Worm (Caenorhabditis elegans) whole organism, late embryonic: Measurements from ENCODE around the gene scl-11.
A peak's percentile ranks its signal among the peaks of the same experiment; 100 is the strongest.

Source experiments
- C38D4.7 ChIP-seq: fragments of 200-800 bp; sonication (Bioruptor generic); optimal IDR thresholded peaks from 2 replicates; lab custom pipeline; 2018; ENCODE audit warnings: mild to moderate bottlenecking, missing genetic modification characterization, moderate library complexity, missing compliant biosample characterization
- F13H6.1 ChIP-seq: sonication (generic microtip); optimal IDR thresholded peaks from 2 replicates; lab custom pipeline; 2016; ENCODE audit warnings: missing genetic modification characterization, missing compliant biosample characterization
- K02D7.2 ChIP-seq: sonication (generic microtip); optimal IDR thresholded peaks from 2 replicates; lab custom pipeline; 2017; ENCODE audit warnings: mild to moderate bottlenecking, missing genetic modification characterization, missing compliant biosample characterization
- K09A11.1 ChIP-seq: sonication (generic microtip); optimal IDR thresholded peaks from 2 replicates; lab custom pipeline; 2017; ENCODE audit warnings: antibody characterized with exemption, mild to moderate bottlenecking, missing genetic modification characterization, missing compliant biosample characterization; ENCODE audit not compliant: insufficient read depth
- ama-1 ChIP-seq: fragments of 150-350 bp; optimal IDR thresholded peaks from 2 replicates; lab custom pipeline; 2014
- ceh-14 ChIP-seq: sonication (generic microtip); optimal IDR thresholded peaks from 2 replicates; lab custom pipeline; 2016; ENCODE audit warnings: missing genotype, missing genetic modification characterization, missing compliant biosample characterization
- ceh-18 ChIP-seq: sonication (generic microtip); optimal IDR thresholded peaks from 2 replicates; lab custom pipeline; 2016; ENCODE audit warnings: missing genetic modification characterization, missing compliant biosample characterization
- ceh-19 ChIP-seq: fragments of 200-800 bp; sonication (Bioruptor generic); optimal IDR thresholded peaks from 2 replicates; lab custom pipeline; 2018; ENCODE audit warnings: mild to moderate bottlenecking, missing genetic modification characterization, missing compliant biosample characterization
- ceh-2 ChIP-seq: sonication (generic microtip); optimal IDR thresholded peaks from 2 replicates; lab custom pipeline; 2016; ENCODE audit warnings: missing genotype, missing genetic modification characterization, missing compliant biosample characterization
- ceh-31 ChIP-seq: sonication (generic microtip); optimal IDR thresholded peaks from 2 replicates; lab custom pipeline; 2016; ENCODE audit warnings: missing genetic modification characterization, missing compliant biosample characterization
- ceh-34 ChIP-seq: sonication (generic microtip); optimal IDR thresholded peaks from 2 replicates; lab custom pipeline; 2016; ENCODE audit warnings: mild to moderate bottlenecking, missing genetic modification characterization, missing compliant biosample characterization
- ceh-6 ChIP-seq: fragments of 200-800 bp; sonication (Bioruptor generic); optimal IDR thresholded peaks from 2 replicates; lab custom pipeline; 2018; ENCODE audit warnings: mild to moderate bottlenecking, missing genetic modification characterization, missing compliant biosample characterization
- ceh-9 ChIP-seq: sonication (generic microtip); optimal IDR thresholded peaks from 2 replicates; lab custom pipeline; 2016; ENCODE audit warnings: mild to moderate bottlenecking, missing genetic modification characterization, inconsistent platforms, missing compliant biosample characterization
- dmd-4 ChIP-seq: sonication (generic microtip); optimal IDR thresholded peaks from 2 replicates; lab custom pipeline; 2016; ENCODE audit warnings: borderline replicate concordance, missing genetic modification characterization, missing compliant biosample characterization
- dve-1 ChIP-seq: sonication (generic microtip); optimal IDR thresholded peaks from 2 replicates; lab custom pipeline; 2017; ENCODE audit warnings: antibody characterized with exemption, mild to moderate bottlenecking, missing genetic modification characterization, missing compliant biosample characterization
- elt-2 ChIP-seq: sonication (generic microtip); optimal IDR thresholded peaks from 2 replicates; lab custom pipeline; 2016; ENCODE audit warnings: missing genetic modification reagents, missing genetic modification characterization, missing compliant biosample characterization
- elt-4 ChIP-seq: sonication (generic microtip); optimal IDR thresholded peaks from 2 replicates; lab custom pipeline; 2016; ENCODE audit warnings: missing genetic modification characterization, missing compliant biosample characterization
- ets-4 ChIP-seq: sonication (generic microtip); optimal IDR thresholded peaks from 2 replicates; lab custom pipeline; 2016; ENCODE audit warnings: missing genetic modification characterization, missing compliant biosample characterization
- eyg-1 ChIP-seq: sonication (generic microtip); optimal IDR thresholded peaks from 2 replicates; lab custom pipeline; 2016; ENCODE audit warnings: missing genotype, missing genetic modification characterization, missing compliant biosample characterization
- fax-1 ChIP-seq: sonication (generic microtip); optimal IDR thresholded peaks from 2 replicates; lab custom pipeline; 2016; ENCODE audit warnings: missing genotype, missing genetic modification characterization, missing compliant biosample characterization
- fkh-10 ChIP-seq: fragments of 150-350 bp; optimal IDR thresholded peaks from 2 replicates; lab custom pipeline; 2014; ENCODE audit warnings: missing biosample characterization, missing genetic modification reagents, missing genetic modification characterization
- fkh-6 ChIP-seq: sonication (generic microtip); optimal IDR thresholded peaks from 2 replicates; lab custom pipeline; 2016; ENCODE audit warnings: missing genetic modification characterization, missing compliant biosample characterization
- gmeb-2 ChIP-seq: sonication (generic microtip); optimal IDR thresholded peaks from 2 replicates; lab custom pipeline; 2016; ENCODE audit warnings: missing genetic modification characterization, inconsistent platforms, missing compliant biosample characterization
- hlh-13 ChIP-seq: fragments of 200-800 bp; sonication (Bioruptor generic); optimal IDR thresholded peaks from 2 replicates; lab custom pipeline; 2018; ENCODE audit warnings: mild to moderate bottlenecking, missing genetic modification characterization, missing compliant biosample characterization
- hlh-15 ChIP-seq: sonication (generic microtip); optimal IDR thresholded peaks from 2 replicates; lab custom pipeline; 2016; ENCODE audit warnings: missing genetic modification characterization, missing compliant biosample characterization
- hlh-30 ChIP-seq: sonication (generic microtip); optimal IDR thresholded peaks from 2 replicates; lab custom pipeline; 2017; ENCODE audit warnings: antibody characterized with exemption, missing genetic modification characterization, missing compliant biosample characterization; ENCODE audit not compliant: insufficient read depth
- hlh-6 ChIP-seq: sonication (generic microtip); optimal IDR thresholded peaks from 2 replicates; lab custom pipeline; 2016; ENCODE audit warnings: missing genotype, missing genetic modification characterization, missing compliant biosample characterization
- lim-6 ChIP-seq: sonication (generic microtip); optimal IDR thresholded peaks from 2 replicates; lab custom pipeline; 2016; ENCODE audit warnings: missing genetic modification characterization, missing compliant biosample characterization
- lin-11 ChIP-seq: fragments of 200-800 bp; sonication (Bioruptor generic); optimal IDR thresholded peaks from 2 replicates; lab custom pipeline; 2018; ENCODE audit warnings: mild to moderate bottlenecking, missing genetic modification characterization, missing compliant biosample characterization
- mec-3 ChIP-seq: sonication (generic microtip); optimal IDR thresholded peaks from 2 replicates; lab custom pipeline; 2016; ENCODE audit warnings: borderline replicate concordance, missing genetic modification characterization, missing compliant biosample characterization
- nfya-1 ChIP-seq: sonication (generic microtip); optimal IDR thresholded peaks from 2 replicates; lab custom pipeline; 2017; ENCODE audit warnings: missing genetic modification characterization, mild to moderate bottlenecking, missing compliant biosample characterization, antibody characterized with exemption, moderate library complexity
- nhr-11 ChIP-seq: fragments of 150-350 bp; optimal IDR thresholded peaks from 2 replicates; lab custom pipeline; 2014; ENCODE audit warnings: missing biosample characterization, missing genetic modification characterization
- nhr-232 ChIP-seq: sonication (generic microtip); optimal IDR thresholded peaks from 2 replicates; lab custom pipeline; 2016; ENCODE audit warnings: missing genetic modification characterization, missing compliant biosample characterization
- npax-4 ChIP-seq: sonication (generic microtip); optimal IDR thresholded peaks from 2 replicates; lab custom pipeline; 2016; ENCODE audit warnings: missing genetic modification characterization, missing compliant biosample characterization
- odd-2 ChIP-seq: sonication (generic microtip); optimal IDR thresholded peaks from 2 replicates; lab custom pipeline; 2017; ENCODE audit warnings: antibody characterized with exemption, mild to moderate bottlenecking, missing genetic modification characterization, missing compliant biosample characterization
- pag-3 ChIP-seq: sonication (generic microtip); optimal IDR thresholded peaks from 2 replicates; lab custom pipeline; 2016; ENCODE audit warnings: missing compliant biosample characterization, missing genetic modification characterization, borderline replicate concordance
- pat-9 ChIP-seq: fragments of 200-800 bp; sonication (Bioruptor generic); optimal IDR thresholded peaks from 2 replicates; lab custom pipeline; 2018; ENCODE audit warnings: mild to moderate bottlenecking, missing genetic modification characterization, moderate library complexity, missing compliant biosample characterization
- pax-1 ChIP-seq: fragments of 150-350 bp; optimal IDR thresholded peaks from 2 replicates; lab custom pipeline; 2014; ENCODE audit warnings: missing biosample characterization, missing genetic modification characterization
- pha-2 ChIP-seq: sonication (generic microtip); optimal IDR thresholded peaks from 2 replicates; lab custom pipeline; 2017; ENCODE audit warnings: mild to moderate bottlenecking, missing genetic modification characterization, missing compliant biosample characterization
- ref-2 ChIP-seq: sonication (generic microtip); optimal IDR thresholded peaks from 2 replicates; lab custom pipeline; 2016; ENCODE audit warnings: missing genetic modification characterization, missing compliant biosample characterization
- sdc-2 ChIP-seq: sonication (generic microtip); optimal IDR thresholded peaks from 2 replicates; lab custom pipeline; 2016; ENCODE audit warnings: missing genotype, missing genetic modification characterization, missing compliant biosample characterization
- sox-2 ChIP-seq: fragments of 200-800 bp; sonication (Bioruptor generic); IDR thresholded peaks from 2 replicates; pipeline ENCODE4 v1.3.6; 2022; ENCODE audit warnings: missing genetic modification reagents, missing genetic modification characterization, missing compliant biosample characterization
- syd-9 ChIP-seq: sonication (generic microtip); optimal IDR thresholded peaks from 2 replicates; lab custom pipeline; 2016; ENCODE audit warnings: mild to moderate bottlenecking, missing genetic modification characterization, moderate library complexity, missing compliant biosample characterization
- tbx-2 ChIP-seq: sonication (generic microtip); optimal IDR thresholded peaks from 2 replicates; lab custom pipeline; 2016; ENCODE audit warnings: missing genetic modification characterization, missing compliant biosample characterization
- tbx-7 ChIP-seq: sonication (generic microtip); optimal IDR thresholded peaks from 2 replicates; lab custom pipeline; 2016; ENCODE audit warnings: missing genotype, missing genetic modification characterization, missing compliant biosample characterization
- unc-3 ChIP-seq, 2 experiments: fragments of 200-800 bp in 1 of 2; sonication (Bioruptor generic) in 1 of 2; sonication (generic microtip) in 1 of 2; conservative IDR thresholded peaks in 1 of 2; optimal IDR thresholded peaks in 1 of 2; 2 replicates each; pipeline versions ENCODE4 v1.3.6 to Lab custom; 2016 to 2022; ENCODE audit warnings: missing compliant biosample characterization in 2 of 2, missing genetic modification characterization in 2 of 2, missing genetic modification reagents in 1 of 2
- unc-42 ChIP-seq: sonication (generic microtip); optimal IDR thresholded peaks from 2 replicates; lab custom pipeline; 2016; ENCODE audit warnings: missing genotype, missing genetic modification characterization, missing compliant biosample characterization
- unc-55 ChIP-seq: sonication (generic microtip); optimal IDR thresholded peaks from 2 replicates; lab custom pipeline; 2017; ENCODE audit warnings: missing biosample characterization, missing genetic modification reagents, missing genetic modification characterization
- unc-86 ChIP-seq: sonication (generic microtip); optimal IDR thresholded peaks from 2 replicates; lab custom pipeline; 2016; ENCODE audit warnings: missing genetic modification characterization, missing compliant biosample characterization
- zip-5 ChIP-seq: sonication (generic microtip); optimal IDR thresholded peaks from 2 replicates; lab custom pipeline; 2016; ENCODE audit warnings: missing genetic modification characterization, missing compliant biosample characterization

scl-11 gene

DNA sequence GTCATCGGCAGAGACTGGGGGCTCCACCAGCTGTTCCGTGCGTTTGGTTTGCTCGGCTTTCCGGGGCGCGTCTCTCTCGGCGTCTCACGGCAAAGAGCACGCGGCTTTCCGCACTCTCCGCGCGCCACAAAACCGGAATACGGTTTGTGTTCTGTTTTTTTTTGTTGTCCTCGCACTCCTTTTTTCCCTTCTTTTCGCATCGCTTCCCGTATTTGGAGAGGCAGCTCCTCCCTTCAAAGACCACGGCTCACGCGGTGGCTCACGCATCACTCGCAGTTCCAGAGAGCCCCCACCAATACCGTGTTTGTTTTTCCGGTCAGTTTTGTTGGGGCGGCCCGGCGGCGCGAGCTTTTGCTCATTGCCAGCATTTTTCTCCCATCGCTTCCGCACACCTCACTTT lies 28.3 kb upstream of the scl-11 start (continued):
- TF ChIP-seq nfya-1 = no peak
- no peak for TF ChIP-seq pag-3 (tag; lab: Kevin White, UChicago)
- TF ChIP-seq dve-1 (tag; lab: Kevin White, UChicago) = no peak
- no peak for TF ChIP-seq gmeb-2 (tag; lab: Kevin White, UChicago)
- TF ChIP-seq hlh-30 = no peak
- no peak for TF ChIP-seq C38D4.7 (GFP tag; lab: Kevin White, UChicago)
- no peak for TF ChIP-seq dmd-4 (tag; lab: Kevin White, UChicago)

DNA sequence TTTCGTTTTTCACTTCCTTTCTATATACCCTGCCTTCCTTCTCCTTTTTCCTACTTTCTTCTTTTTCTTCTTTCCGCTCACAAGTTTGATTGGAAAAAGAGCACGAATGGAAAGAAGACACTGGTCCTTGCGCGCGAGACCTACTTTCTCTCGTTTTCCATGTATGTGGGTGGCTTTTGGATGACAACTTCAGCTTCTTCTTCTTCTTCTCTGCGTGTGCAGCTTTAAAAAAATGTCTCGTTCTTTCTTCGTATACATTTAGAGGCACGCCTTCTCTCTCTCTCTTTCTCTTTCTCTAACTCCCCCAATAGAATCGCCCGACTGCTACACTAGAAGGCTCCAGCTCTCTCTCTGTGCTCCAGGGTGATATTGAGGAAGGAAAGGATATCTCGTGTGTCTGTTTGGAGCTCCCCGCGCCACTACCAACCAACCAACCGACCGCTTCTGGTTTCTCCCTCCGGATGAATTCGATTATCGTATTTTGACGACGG lies 25.3 kb upstream of the scl-11 start:
- TF ChIP-seq fax-1 (tag; lab: Kevin White, UChicago) (peak; percentile 2), ceh-31 (tag; lab: Kevin White, UChicago) (peak; percentile 36), mec-3 (tag; lab: Kevin White, UChicago) (no peak), dmd-4 (tag; lab: Kevin White, UChicago) (no peak), nhr-232 (tag; lab: Kevin White, UChicago) (no peak), elt-2 (tag; lab: Kevin White, UChicago) (no peak), ceh-18 (tag; lab: Kevin White, UChicago) (peak; percentile 20), nfya-1 (peak; percentile 33), syd-9 (no peak), K02D7.2 (no peak), unc-3 (GFP tag; conservative IDR thresholded peaks at IDR 0.05; lab: Robert Waterston, UW) (no peak), unc-3 (tag; optimal IDR thresholded peaks at IDR 0.05; lab: Kevin White, UChicago) (no peak), pag-3 (tag; lab: Kevin White, UChicago) (no peak), odd-2 (tag; lab: Kevin White, UChicago) (no peak), tbx-7 (tag; lab: Kevin White, UChicago) (no peak), fkh-10 (GFP tag; lab: Kevin White, UChicago) (no peak), lim-6 (tag; lab: Kevin White, UChicago) (no peak), ceh-34 (tag; lab: Kevin White, UChicago) (no peak), sox-2 (GFP tag; lab: Robert Waterston, UW) (no peak), sdc-2 (tag; lab: Kevin White, UChicago) (no peak), ceh-14 (tag; lab: Kevin White, UChicago) (no peak), ceh-2 (tag; lab: Kevin White, UChicago) (no peak), elt-4 (no peak), fkh-6 (peak; percentile 1), hlh-15 (tag; lab: Kevin White, UChicago) (no peak), ama-1 (lab: Kevin White, UChicago) (no peak), pha-2 (tag; lab: Kevin White, UChicago) (no peak), pax-1 (tag; lab: Kevin White, UChicago) (no peak), unc-86 (tag; lab: Kevin White, UChicago) (no peak), tbx-2 (tag; lab: Kevin White, UChicago) (no peak), hlh-13 (GFP tag; lab: Kevin White, UChicago) (no peak), ref-2 (tag; lab: Kevin White, UChicago) (no peak), eyg-1 (tag; lab: Kevin White, UChicago) (no peak), K09A11.1 (tag; lab: Kevin White, UChicago) (no peak), ets-4 (tag; lab: Kevin White, UChicago) (no peak), ceh-19 (GFP tag; lab: Kevin White, UChicago) (peak; percentile 33), F13H6.1 (no peak), hlh-6 (no peak), zip-5 (tag; lab: Kevin White, UChicago) (no peak), C38D4.7 (GFP tag; lab: Kevin White, UChicago) (no peak), ceh-9 (tag; lab: Kevin White, UChicago) (no peak), pat-9 (no peak), npax-4 (tag; lab: Kevin White, UChicago) (no peak), unc-55 (no peak), nhr-11 (no peak), ceh-6 (no peak), dve-1 (tag; lab: Kevin White, UChicago) (no peak), unc-42 (tag; lab: Kevin White, UChicago) (peak; percentile 93), lin-11 (no peak)
